Worm (Caenorhabditis elegans): ENCODE results near the gene vha-8.

ce11 chrIV:6792380-6793309, 1.8 kb downstream of the vha-8 start:
- TF ChIP-seq F13H6.1 (tag; optimal IDR thresholded peaks at IDR 0.05) (no peak), rnt-1 (tag; optimal IDR thresholded peaks at IDR 0.05) (no peak), pax-1 (tag; optimal IDR thresholded peaks at IDR 0.05) (no peak), nfya-1 (tag; optimal IDR thresholded peaks at IDR 0.05) (no peak)
